Worm (Caenorhabditis elegans) whole organism, mixed stage, embryonic: Measurements from ENCODE around the gene srt-6.

Experiments
- blmp-1 ChIP-seq: fragments of 150-350 bp; optimal IDR thresholded peaks from 2 replicates; lab custom pipeline; 2014; ENCODE audit warnings: missing biosample characterization, missing genetic modification characterization
- ces-1 ChIP-seq: fragments of 150-350 bp; optimal IDR thresholded peaks from 2 replicates; lab custom pipeline; 2014; ENCODE audit warnings: missing biosample characterization, missing genetic modification reagents, missing genetic modification characterization
- elt-1 ChIP-seq: sonication (generic microtip); optimal IDR thresholded peaks from 2 replicates; lab custom pipeline; 2017; ENCODE audit warnings: missing genetic modification characterization, mild to moderate bottlenecking, missing compliant biosample characterization, antibody characterized with exemption, moderate library complexity, borderline replicate concordance; ENCODE audit not compliant: insufficient read depth
- lin-13 ChIP-seq: fragments of 150-350 bp; optimal IDR thresholded peaks from 2 replicates; lab custom pipeline; 2014; ENCODE audit warnings: missing biosample characterization, missing genetic modification characterization
- lsy-2 ChIP-seq: fragments of 150-350 bp; optimal IDR thresholded peaks from 2 replicates; lab custom pipeline; 2014; ENCODE audit warnings: missing biosample characterization, missing genetic modification characterization
- nhr-12 ChIP-seq: fragments of 150-350 bp; optimal IDR thresholded peaks from 2 replicates; lab custom pipeline; 2014; ENCODE audit warnings: missing biosample characterization, missing genetic modification characterization
- nhr-76 ChIP-seq: sonication (generic microtip); optimal IDR thresholded peaks from 2 replicates; lab custom pipeline; 2017; ENCODE audit warnings: missing biosample characterization, missing genetic modification characterization
- pha-4 ChIP-seq: fragments of 150-350 bp; optimal IDR thresholded peaks from 2 replicates; lab custom pipeline; 2018; ENCODE audit warnings: missing biosample characterization, missing genetic modification reagents, missing genetic modification characterization
- snpc-4 ChIP-seq: fragments of 150-350 bp; optimal IDR thresholded peaks from 2 replicates; lab custom pipeline; 2014; ENCODE audit warnings: missing biosample characterization, missing genetic modification characterization

- TF ChIP-seq nhr-76 (tag; lab: Kevin White, UChicago) = no peak
- no peak for TF ChIP-seq blmp-1 (tag; lab: Kevin White, UChicago)
- TF ChIP-seq pha-4 (tag; lab: Kevin White, UChicago) = no peak
- TF ChIP-seq ces-1 (GFP tag; lab: Kevin White, UChicago) = no peak
- TF ChIP-seq lin-13 (tag; lab: Kevin White, UChicago) = no peak
- no peak for TF ChIP-seq nhr-12
- TF ChIP-seq snpc-4 (tag; lab: Kevin White, UChicago) = no peak
- TF ChIP-seq elt-1 (tag; lab: Kevin White, UChicago) = no peak
- TF ChIP-seq lsy-2 (tag; lab: Kevin White, UChicago) = no peak
Observed at ce11 chrV:7379384-7379783, 29.2 kb downstream of the srt-6 start, which contains the start of gene srsx-24.
